Worm (Caenorhabditis elegans) whole organism, L1 larva: ENCODE results near the gene C56G2.4.
A peak's percentile ranks its signal among the peaks of the same experiment; 100 is the strongest.

Source experiments
- aly-2 ChIP-seq: fragments of 150-350 bp; optimal IDR thresholded peaks from 2 replicates; lab custom pipeline; 2014; ENCODE audit warnings: missing biosample characterization, missing genetic modification characterization
- ceh-82 ChIP-seq, 3 experiments: fragments of 150-350 bp in 1 of 3; sonication (generic microtip) in 2 of 3; optimal IDR thresholded peaks; 2 replicates each; lab custom pipeline; 2014 to 2017; ENCODE audit warnings: missing biosample characterization in 3 of 3, missing genetic modification characterization in 3 of 3
- fos-1 ChIP-seq: fragments of 150-350 bp; optimal IDR thresholded peaks from 2 replicates; lab custom pipeline; 2014; ENCODE audit warnings: missing biosample characterization, missing genetic modification characterization
- lin-39 ChIP-seq: fragments of 150-350 bp; optimal IDR thresholded peaks from 2 replicates; lab custom pipeline; 2014; ENCODE audit warnings: missing biosample characterization, missing genetic modification reagents, missing genetic modification characterization
- mab-9 ChIP-seq: fragments of 200-800 bp; sonication (Bioruptor generic); IDR thresholded peaks from 2 replicates; pipeline ENCODE4 v1.3.6; 2022; ENCODE audit warnings: missing genetic modification reagents, missing genetic modification characterization, missing compliant biosample characterization
- mep-1 ChIP-seq: fragments of 150-350 bp; optimal IDR thresholded peaks from 2 replicates; lab custom pipeline; 2014; ENCODE audit warnings: missing biosample characterization, missing genetic modification characterization
- nhr-85 ChIP-seq: sonication (generic microtip); peaks from one replicate; lab custom pipeline; 2016; ENCODE audit warnings: missing genetic modification characterization, inconsistent platforms, missing compliant biosample characterization
- pqm-1 ChIP-seq: sonication (generic microtip); optimal IDR thresholded peaks from 3 replicates; lab custom pipeline; 2017; ENCODE audit warnings: missing biosample characterization, missing genetic modification characterization
- skn-1 ChIP-seq: fragments of 150-350 bp; optimal IDR thresholded peaks from 2 replicates; lab custom pipeline; 2014; ENCODE audit warnings: missing biosample characterization, missing genetic modification characterization
- snu-23 ChIP-seq: sonication (generic microtip); optimal IDR thresholded peaks from 2 replicates; lab custom pipeline; 2016; ENCODE audit warnings: missing genetic modification characterization, missing compliant biosample characterization
- tlp-1 ChIP-seq: fragments of 150-350 bp; optimal IDR thresholded peaks from 2 replicates; lab custom pipeline; 2014; ENCODE audit warnings: missing biosample characterization, missing genetic modification characterization

DNA sequence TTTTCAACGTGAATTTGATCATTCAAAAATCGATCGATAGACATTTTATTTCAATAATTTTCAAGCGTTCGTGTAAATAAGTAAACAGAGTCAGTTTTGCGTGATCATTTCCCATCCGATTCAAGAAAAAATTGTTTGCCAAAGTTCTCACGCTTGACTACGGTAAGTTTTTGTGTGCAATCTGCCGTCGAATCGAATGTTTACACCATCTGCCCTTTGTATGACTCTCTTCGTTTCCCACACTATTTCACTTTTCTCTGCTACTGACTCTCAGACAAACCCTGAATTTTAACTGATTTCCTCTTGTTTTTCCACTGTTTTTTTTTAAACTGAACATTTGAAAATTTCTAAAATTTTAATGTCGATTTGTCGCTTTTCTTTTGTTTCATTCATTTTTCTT lies 13.2 kb downstream of the C56G2.4 start:
- TF ChIP-seq snu-23 (GFP tag; lab: Kevin White, UChicago) (peak; percentile 95), fos-1 (tag; lab: Kevin White, UChicago) (peak; percentile 87), aly-2 (tag; lab: Kevin White, UChicago) (peak; percentile 88), mab-9 (GFP tag; lab: Robert Waterston, UW) (peak; percentile 54), skn-1 (tag; lab: Kevin White, UChicago) (peak; percentile 66), lin-39 (peak; percentile 33), mep-1 (peak; percentile 89), pqm-1 (tag; lab: Kevin White, UChicago) (no peak), tlp-1 (tag; lab: Kevin White, UChicago) (no peak), ceh-82 (tag; optimal IDR thresholded peaks at IDR 0.05; lab: Kevin White, UChicago) (peak; percentile 76 to 85 (median 79)), nhr-85 (tag; lab: Kevin White, UChicago) (peak; percentile 94)
